Fruit fly (Drosophila melanogaster) Kc167 (cell line): ENCODE measurements around the gene Cp18.

Experiments
- Myc ChIP-seq: fragments of >200 bp; optimal IDR thresholded peaks from 2 replicates; lab custom pipeline; 2017; ENCODE audit warnings: missing external identifiers
- insv ChIP-seq: fragments of >200 bp; optimal IDR thresholded peaks from 3 replicates; lab custom pipeline; 2018; ENCODE audit warnings: missing external identifiers
- psq ChIP-seq: fragments of >200 bp; optimal IDR thresholded peaks from 2 replicates; lab custom pipeline; 2017; ENCODE audit warnings: missing external identifiers

DNA sequence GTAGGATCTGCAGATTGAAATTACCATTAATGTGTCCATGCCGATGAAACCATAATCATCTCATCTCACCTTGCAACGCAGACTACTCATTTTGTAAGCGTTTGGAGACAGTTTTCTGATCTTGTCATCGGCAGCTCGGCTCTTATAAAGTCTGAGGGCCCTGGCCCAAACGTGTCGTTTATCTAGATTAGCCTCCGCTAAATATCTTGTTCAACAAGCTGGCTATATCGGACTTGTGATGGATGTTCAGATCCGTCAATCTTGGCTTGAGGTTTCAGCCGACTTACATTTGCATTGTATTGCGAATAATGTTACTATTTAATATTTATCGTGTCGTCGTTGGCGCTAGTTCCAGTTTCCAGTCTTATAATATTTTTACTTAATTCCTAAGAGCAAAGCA lies 917 bp upstream of the Cp18 start, which contains the start of gene CG43965:
- no peak for TF ChIP-seq Myc (lab: Kevin White, UChicago)
- TF ChIP-seq psq (lab: Kevin White, UChicago): no peak
- TF ChIP-seq insv: no peak
